Fruit fly (Drosophila melanogaster) whole organism, embryonic: ENCODE data around the gene Iyd.
A peak's percentile ranks its signal among the peaks of the same experiment; 100 is the strongest.

Source experiments
- CG10267 ChIP-seq: fragments of 200-800 bp; sonication (Bioruptor generic); optimal IDR thresholded peaks from 2 replicates; lab custom pipeline; 2018; ENCODE audit warnings: missing biosample characterization, mild to moderate bottlenecking, missing genetic modification characterization, moderate library complexity
- CG10565 ChIP-seq: fragments of 200-800 bp; sonication (Bioruptor generic); optimal IDR thresholded peaks from 3 replicates; lab custom pipeline; 2016; ENCODE audit warnings: missing biosample characterization, mild to moderate bottlenecking, missing genetic modification characterization
- CG10959 ChIP-seq: fragments of 200-800 bp; sonication (Bioruptor generic); IDR thresholded peaks from 2 replicates; pipeline ENCODE4 v1.3.6; 2022; ENCODE audit warnings: missing biosample characterization, missing genetic modification characterization
- CG12219 ChIP-seq: fragments of 200-800 bp; sonication (Bioruptor generic); optimal IDR thresholded peaks from 3 replicates; lab custom pipeline; 2018; ENCODE audit warnings: missing biosample characterization, mild to moderate bottlenecking, missing genetic modification characterization
- CG13624 ChIP-seq: fragments of 200-800 bp; sonication (Bioruptor generic); optimal IDR thresholded peaks from 2 replicates; lab custom pipeline; 2016; ENCODE audit warnings: missing biosample characterization, missing genetic modification characterization
- CG1647 ChIP-seq: fragments of 200-800 bp; sonication (Bioruptor generic); optimal IDR thresholded peaks from 3 replicates; lab custom pipeline; 2016; ENCODE audit warnings: missing biosample characterization, missing genetic modification characterization
- CG16863 ChIP-seq: fragments of 200-800 bp; sonication (Bioruptor generic); optimal IDR thresholded peaks from 3 replicates; lab custom pipeline; 2016; ENCODE audit warnings: missing biosample characterization, missing genetic modification characterization
- CG17328 ChIP-seq: fragments of 200-800 bp; sonication (Bioruptor generic); IDR thresholded peaks from 2 replicates; pipeline ENCODE4 v1.3.6; 2022; ENCODE audit warnings: missing biosample characterization, missing genetic modification characterization
- CG30431 ChIP-seq: fragments of 200-800 bp; sonication (Bioruptor generic); optimal IDR thresholded peaks from 2 replicates; lab custom pipeline; 2017; ENCODE audit warnings: missing biosample characterization, missing genetic modification characterization
- CG31388 ChIP-seq: fragments of 200-800 bp; sonication (Bioruptor generic); optimal IDR thresholded peaks from 2 replicates; lab custom pipeline; 2016; ENCODE audit warnings: missing biosample characterization, missing genetic modification characterization
- CG31441 ChIP-seq: fragments of 200-800 bp; sonication (Bioruptor generic); IDR thresholded peaks from 2 replicates; pipeline ENCODE4 v1.3.6; 2022; ENCODE audit warnings: missing biosample characterization, missing genetic modification characterization
- CG32532 ChIP-seq: fragments of 200-800 bp; sonication (Bioruptor generic); IDR thresholded peaks from 2 replicates; pipeline ENCODE4 v1.3.6; 2022; ENCODE audit warnings: missing biosample characterization, missing genetic modification characterization
- CG32772 ChIP-seq: fragments of 200-800 bp; sonication (Bioruptor generic); IDR thresholded peaks from 2 replicates; pipeline ENCODE4 v1.3.6; 2022; ENCODE audit warnings: missing biosample characterization, missing genetic modification characterization
- CG3281 ChIP-seq: fragments of 200-800 bp; sonication (Bioruptor generic); optimal IDR thresholded peaks from 3 replicates; lab custom pipeline; 2017; ENCODE audit warnings: missing biosample characterization, mild to moderate bottlenecking, missing genetic modification characterization
- CG4617 ChIP-seq: fragments of 200-800 bp; sonication (Bioruptor generic); optimal IDR thresholded peaks from 3 replicates; lab custom pipeline; 2016; ENCODE audit warnings: missing biosample characterization, missing genetic modification characterization, borderline replicate concordance
- CG6175 ChIP-seq: fragments of 200-800 bp; sonication (Bioruptor generic); IDR thresholded peaks from 3 replicates; pipeline ENCODE4 v1.3.6; 2022; ENCODE audit warnings: missing biosample characterization, missing genetic modification characterization
- CG6689 ChIP-seq: fragments of 200-800 bp; sonication (Bioruptor generic); IDR thresholded peaks from 2 replicates; pipeline ENCODE4 v1.3.6; 2022; ENCODE audit warnings: missing biosample characterization, missing genetic modification characterization
- CG6813 ChIP-seq: fragments of 200-800 bp; sonication (Bioruptor generic); optimal IDR thresholded peaks from 2 replicates; lab custom pipeline; 2017; ENCODE audit warnings: missing biosample characterization, missing genetic modification characterization, mild to moderate bottlenecking, moderate library complexity, missing genetic modification reagents
- CG7963 ChIP-seq: fragments of 200-800 bp; sonication (Bioruptor generic); IDR thresholded peaks from 3 replicates; pipeline ENCODE4 v1.3.6; 2022; ENCODE audit warnings: missing biosample characterization, missing genetic modification characterization; ENCODE audit not compliant: partially characterized antibody
- CHES-1-like ChIP-seq: fragments of 200-800 bp; sonication (Bioruptor generic); optimal IDR thresholded peaks from 2 replicates; lab custom pipeline; 2016; ENCODE audit warnings: missing biosample characterization, missing genetic modification characterization
- D ChIP-seq, 2 experiments: fragments of 200-800 bp in 1 of 2; fragments of >200 bp in 1 of 2; sonication (Bioruptor generic) in 1 of 2; optimal IDR thresholded peaks; 2 replicates in 1 of 2; 3 replicates in 1 of 2; lab custom pipeline; 2017; ENCODE audit warnings: mild to moderate bottlenecking in 1 of 2, missing biosample characterization in 1 of 2, missing genetic modification characterization in 1 of 2, missing genetic modification reagents in 1 of 2
- D19B ChIP-seq: fragments of 200-800 bp; sonication (Bioruptor generic); optimal IDR thresholded peaks from 2 replicates; lab custom pipeline; 2017; ENCODE audit warnings: missing biosample characterization, mild to moderate bottlenecking, missing genetic modification characterization
- Drgx ChIP-seq: fragments of 200-800 bp; sonication (Bioruptor generic); IDR thresholded peaks from 2 replicates; pipeline ENCODE4 v1.3.6; 2022; ENCODE audit warnings: missing biosample characterization, missing genetic modification characterization
- Gug ChIP-seq: fragments of 200-800 bp; sonication (Bioruptor generic); IDR thresholded peaks from 4 replicates; pipeline ENCODE4 v1.3.6; 2022; ENCODE audit warnings: missing biosample characterization, missing genetic modification characterization
- HLHmδ ChIP-seq: fragments of 200-800 bp; sonication (Bioruptor generic); optimal IDR thresholded peaks from 2 replicates; lab custom pipeline; 2018; ENCODE audit warnings: missing biosample characterization, mild to moderate bottlenecking, missing genetic modification characterization, moderate library complexity
- Lhr ChIP-seq: fragments of 200-800 bp; sonication (Bioruptor generic); optimal IDR thresholded peaks from 3 replicates; lab custom pipeline; 2017; ENCODE audit warnings: mild to moderate bottlenecking, missing biosample characterization, missing genetic modification reagents, missing genetic modification characterization
- NC2β ChIP-seq: fragments of 200-800 bp; sonication (Bioruptor generic); optimal IDR thresholded peaks from 2 replicates; lab custom pipeline; 2016; ENCODE audit warnings: missing biosample characterization, missing genetic modification characterization
- Scr ChIP-seq: fragments of 200-800 bp; sonication (Bioruptor generic); IDR thresholded peaks from 2 replicates; pipeline ENCODE4 v1.3.6; 2022; ENCODE audit warnings: missing biosample characterization, missing genetic modification characterization; ENCODE audit not compliant: partially characterized antibody
- cg ChIP-seq: fragments of 200-800 bp; sonication (Bioruptor generic); optimal IDR thresholded peaks from 3 replicates; lab custom pipeline; 2019; ENCODE audit warnings: missing biosample characterization, mild to moderate bottlenecking, missing genetic modification characterization, moderate library complexity
- crc ChIP-seq: fragments of 200-800 bp; sonication (Bioruptor generic); optimal IDR thresholded peaks from 2 replicates; lab custom pipeline; 2016; ENCODE audit warnings: missing biosample characterization, missing genetic modification characterization
- crol ChIP-seq: fragments of 200-800 bp; sonication (Bioruptor generic); IDR thresholded peaks from 2 replicates; pipeline ENCODE4 v1.3.6; 2022; ENCODE audit warnings: missing biosample characterization, missing genetic modification characterization
- emc ChIP-seq: fragments of 200-800 bp; sonication (Bioruptor generic); optimal IDR thresholded peaks from 2 replicates; lab custom pipeline; 2016; ENCODE audit warnings: missing biosample characterization, missing genetic modification characterization
- ems ChIP-seq: fragments of 200-800 bp; sonication (Bioruptor generic); optimal IDR thresholded peaks from 3 replicates; lab custom pipeline; 2016; ENCODE audit warnings: missing biosample characterization, missing genetic modification characterization
- eve ChIP-seq, 2 experiments: fragments of >200 bp; optimal IDR thresholded peaks; 2 replicates each; lab custom pipeline; 2017; ENCODE audit warnings: missing biosample characterization in 2 of 2, missing genetic modification characterization in 2 of 2
- gcm ChIP-seq: fragments of 200-800 bp; sonication (Bioruptor generic); optimal IDR thresholded peaks from 2 replicates; lab custom pipeline; 2019; ENCODE audit warnings: missing biosample characterization, mild to moderate bottlenecking, missing genetic modification characterization, moderate library complexity
- gcm2 ChIP-seq: fragments of 200-800 bp; sonication (Bioruptor generic); optimal IDR thresholded peaks from 2 replicates; lab custom pipeline; 2016; ENCODE audit warnings: missing biosample characterization, missing genetic modification characterization
- hb ChIP-seq: fragments of 200-800 bp; sonication (Bioruptor generic); IDR thresholded peaks from 3 replicates; pipeline ENCODE4 v1.3.6; 2022; ENCODE audit warnings: missing biosample characterization, missing genetic modification characterization; ENCODE audit not compliant: partially characterized antibody
- her ChIP-seq: fragments of 200-800 bp; sonication (Bioruptor generic); optimal IDR thresholded peaks from 2 replicates; lab custom pipeline; 2016; ENCODE audit warnings: missing biosample characterization, missing genetic modification characterization
- jigr1 ChIP-seq: fragments of 200-800 bp; sonication (Bioruptor generic); IDR thresholded peaks from 3 replicates; pipeline ENCODE4 v1.3.6; 2022; ENCODE audit warnings: missing biosample characterization, missing genetic modification characterization
- kah ChIP-seq: fragments of 200-800 bp; sonication (Bioruptor generic); optimal IDR thresholded peaks from 2 replicates; lab custom pipeline; 2018; ENCODE audit warnings: missing biosample characterization, mild to moderate bottlenecking, missing genetic modification characterization
- kay ChIP-seq: fragments of 200-800 bp; sonication (Bioruptor generic); optimal IDR thresholded peaks from 2 replicates; lab custom pipeline; 2016; ENCODE audit warnings: missing biosample characterization, missing genetic modification characterization
- klu ChIP-seq: fragments of 200-800 bp; sonication (Bioruptor generic); IDR thresholded peaks from 2 replicates; pipeline ENCODE4 v1.3.6; 2022; ENCODE audit warnings: missing biosample characterization, missing genetic modification characterization
- mirr ChIP-seq: fragments of 200-800 bp; sonication (Bioruptor generic); optimal IDR thresholded peaks from 3 replicates; lab custom pipeline; 2018; ENCODE audit warnings: missing biosample characterization, mild to moderate bottlenecking, missing genetic modification characterization
- pnt ChIP-seq: fragments of 200-800 bp; sonication (Bioruptor generic); optimal IDR thresholded peaks from 3 replicates; lab custom pipeline; 2016; ENCODE audit warnings: missing biosample characterization, missing genetic modification characterization
- pros ChIP-seq: fragments of 200-800 bp; sonication (Bioruptor generic); optimal IDR thresholded peaks from 3 replicates; lab custom pipeline; 2019; ENCODE audit warnings: missing biosample characterization, mild to moderate bottlenecking, missing genetic modification characterization, moderate library complexity
- run ChIP-seq: fragments of 200-800 bp; sonication (Bioruptor generic); optimal IDR thresholded peaks from 3 replicates; lab custom pipeline; 2018; ENCODE audit warnings: missing biosample characterization, mild to moderate bottlenecking, missing genetic modification characterization
- so ChIP-seq: fragments of 200-800 bp; sonication (Bioruptor generic); IDR thresholded peaks from 3 replicates; pipeline ENCODE4 v1.3.6; 2022; ENCODE audit warnings: missing biosample characterization, missing genetic modification characterization
- tin ChIP-seq: fragments of 200-800 bp; sonication (Bioruptor generic); optimal IDR thresholded peaks from 3 replicates; lab custom pipeline; 2016; ENCODE audit warnings: missing biosample characterization, missing genetic modification characterization
- zf30C ChIP-seq: fragments of 200-800 bp; sonication (Bioruptor generic); optimal IDR thresholded peaks from 3 replicates; lab custom pipeline; 2018; ENCODE audit warnings: missing biosample characterization, mild to moderate bottlenecking, missing genetic modification characterization

Gene Iyd

dm6 chr3L:11089805-11090440, 6.1 kb downstream of the Iyd start (continued):
- TF ChIP-seq CG10267 (peak; percentile 88), run (tag; lab: Kevin White, UChicago) (peak; percentile 86)

dm6 chr3L:11085810-11086209, 10.2 kb downstream of the Iyd start:
- TF ChIP-seq CG6175 (GFP tag; lab: Robert Waterston, UW) = no peak
- TF ChIP-seq CG31388 = no peak
- TF ChIP-seq pros (GFP tag; lab: Kevin White, UChicago) = peak; percentile 7
- TF ChIP-seq Scr = no peak
- TF ChIP-seq Lhr (GFP tag; lab: Kevin White, UChicago) = no peak
- TF ChIP-seq gcm (GFP tag; lab: Kevin White, UChicago) = no peak
- no peak for TF ChIP-seq CG32532 (GFP tag; lab: Robert Waterston, UW)
- no peak for TF ChIP-seq jigr1
- no peak for TF ChIP-seq kay (GFP tag; lab: Kevin White, UChicago)
- TF ChIP-seq cg (GFP tag; lab: Kevin White, UChicago) = peak; percentile 46
- peak; percentile 28 for TF ChIP-seq HLHmδ
- no peak for TF ChIP-seq CG13624
- no peak for TF ChIP-seq hb (GFP tag; lab: Robert Waterston, UW)
- TF ChIP-seq NC2β (GFP tag; lab: Kevin White, UChicago) = no peak
- TF ChIP-seq CG4617 (GFP tag; lab: Kevin White, UChicago) = no peak
- TF ChIP-seq CG3281 (GFP tag; lab: Kevin White, UChicago) = no peak
- TF ChIP-seq mirr (GFP tag; lab: Kevin White, UChicago) = peak; percentile 80
- no peak for TF ChIP-seq Gug (GFP tag; lab: Robert Waterston, UW)
- TF ChIP-seq klu (GFP tag; lab: Robert Waterston, UW) = no peak
- no peak for TF ChIP-seq CG30431 (GFP tag; lab: Kevin White, UChicago)
- TF ChIP-seq CG1647 = no peak
- no peak for TF ChIP-seq CG16863
- no peak for TF ChIP-seq gcm2
- peak; percentile 84 for TF ChIP-seq kah (GFP tag; lab: Kevin White, UChicago)
- no peak for TF ChIP-seq CG10959 (GFP tag; lab: Robert Waterston, UW)
- TF ChIP-seq CG6813 (GFP tag; lab: Kevin White, UChicago) = peak; percentile 41
- TF ChIP-seq so (GFP tag; lab: Robert Waterston, UW) = 0 out of 3 replicates have a peak, but pooled peaks have one; percentile 31
- no peak for TF ChIP-seq zf30C (GFP tag; lab: Kevin White, UChicago)
- peak; percentile 54; the same call in 1 of the 2 replicates for TF ChIP-seq CG6689 (GFP tag; lab: Robert Waterston, UW)
- no peak for TF ChIP-seq her
- no peak for TF ChIP-seq pnt (GFP tag; lab: Kevin White, UChicago)
- TF ChIP-seq D19B = peak; percentile 74
- no peak for TF ChIP-seq ems (GFP tag; lab: Kevin White, UChicago)
- no peak for TF ChIP-seq Drgx
- TF ChIP-seq crc (GFP tag; lab: Kevin White, UChicago) = no peak
- no peak for TF ChIP-seq D (optimal IDR thresholded peaks at IDR 0.05; lab: Kevin White, UChicago)
- TF ChIP-seq D (GFP tag; optimal IDR thresholded peaks at IDR 0.05; lab: Kevin White, UChicago) = no peak
- TF ChIP-seq CHES-1-like (GFP tag; lab: Kevin White, UChicago) = no peak
- no peak for TF ChIP-seq emc (GFP tag; lab: Kevin White, UChicago)
- no peak for TF ChIP-seq CG31441 (GFP tag; lab: Robert Waterston, UW)
- peak in 1 of 2 experiments; percentile 26 for TF ChIP-seq eve (GFP tag; optimal IDR thresholded peaks at IDR 0.05; lab: Kevin White, UChicago)
- TF ChIP-seq CG7963 (GFP tag; lab: Robert Waterston, UW) = no peak
- 0 out of 2 replicates have a peak, but pooled peaks have one; percentile 11 for TF ChIP-seq CG17328 (GFP tag; lab: Robert Waterston, UW)
- no peak for TF ChIP-seq CG10565 (GFP tag; lab: Kevin White, UChicago)
- no peak for TF ChIP-seq CG12219 (GFP tag; lab: Kevin White, UChicago)
- no peak for TF ChIP-seq tin (GFP tag; lab: Kevin White, UChicago)
- no peak for TF ChIP-seq CG32772
- no peak for TF ChIP-seq crol (GFP tag; lab: Robert Waterston, UW)
